Fruit fly (Drosophila melanogaster) whole organism, embryonic: Measurements from ENCODE around the gene CG32767.

ENCODE experiments used
- Ada2b ChIP-seq: fragments of 200-800 bp; sonication (Bioruptor generic); IDR thresholded peaks from 2 replicates; pipeline ENCODE4 v1.3.6; 2022; ENCODE audit warnings: missing biosample characterization, missing genetic modification characterization
- CG10431 ChIP-seq: fragments of 200-800 bp; sonication (Bioruptor generic); optimal IDR thresholded peaks from 3 replicates; lab custom pipeline; 2018; ENCODE audit warnings: missing biosample characterization, mild to moderate bottlenecking, missing genetic modification characterization
- CG10462 ChIP-seq: fragments of 200-800 bp; sonication (Bioruptor generic); optimal IDR thresholded peaks from 2 replicates; lab custom pipeline; 2016; ENCODE audit warnings: missing biosample characterization, missing genetic modification characterization
- CG15479 ChIP-seq: fragments of 200-800 bp; sonication (Bioruptor generic); optimal IDR thresholded peaks from 3 replicates; lab custom pipeline; 2019; ENCODE audit warnings: missing biosample characterization, mild to moderate bottlenecking, missing genetic modification characterization, moderate library complexity
- CG17186 ChIP-seq: fragments of 200-800 bp; sonication (Bioruptor generic); optimal IDR thresholded peaks from 3 replicates; lab custom pipeline; 2017; ENCODE audit warnings: missing biosample characterization, missing genetic modification reagents, missing genetic modification characterization
- CG2199 ChIP-seq: fragments of 200-800 bp; sonication (Bioruptor generic); IDR thresholded peaks from 3 replicates; pipeline ENCODE4 v1.3.6; 2022; ENCODE audit warnings: missing biosample characterization, missing genetic modification characterization
- CG2202 ChIP-seq: fragments of 200-800 bp; sonication (Bioruptor generic); optimal IDR thresholded peaks from 2 replicates; lab custom pipeline; 2018; ENCODE audit warnings: missing biosample characterization, mild to moderate bottlenecking, missing genetic modification characterization
- CG2678 ChIP-seq: fragments of 200-800 bp; sonication (Bioruptor generic); optimal IDR thresholded peaks from 3 replicates; lab custom pipeline; 2019; ENCODE audit warnings: missing biosample characterization, mild to moderate bottlenecking, missing genetic modification characterization, moderate library complexity
- CG31388 ChIP-seq: fragments of 200-800 bp; sonication (Bioruptor generic); optimal IDR thresholded peaks from 2 replicates; lab custom pipeline; 2016; ENCODE audit warnings: missing biosample characterization, missing genetic modification characterization
- CG31441 ChIP-seq: fragments of 200-800 bp; sonication (Bioruptor generic); IDR thresholded peaks from 2 replicates; pipeline ENCODE4 v1.3.6; 2022; ENCODE audit warnings: missing biosample characterization, missing genetic modification characterization
- CG34224 ChIP-seq: fragments of 200-800 bp; sonication (Bioruptor generic); IDR thresholded peaks from 3 replicates; pipeline ENCODE4 v1.3.6; 2022; ENCODE audit warnings: missing biosample characterization, missing genetic modification characterization; ENCODE audit not compliant: partially characterized antibody
- CG4404 ChIP-seq: fragments of 200-800 bp; sonication (Bioruptor generic); IDR thresholded peaks from 2 replicates; pipeline ENCODE4 v1.3.6; 2022; ENCODE audit warnings: missing biosample characterization, missing genetic modification characterization
- CG6175 ChIP-seq: fragments of 200-800 bp; sonication (Bioruptor generic); IDR thresholded peaks from 3 replicates; pipeline ENCODE4 v1.3.6; 2022; ENCODE audit warnings: missing biosample characterization, missing genetic modification characterization
- CG6683 ChIP-seq: fragments of 200-800 bp; sonication (Bioruptor generic); optimal IDR thresholded peaks from 2 replicates; lab custom pipeline; 2017; ENCODE audit warnings: missing biosample characterization, mild to moderate bottlenecking, missing genetic modification characterization, missing genetic modification reagents
- CG7963 ChIP-seq: fragments of 200-800 bp; sonication (Bioruptor generic); IDR thresholded peaks from 3 replicates; pipeline ENCODE4 v1.3.6; 2022; ENCODE audit warnings: missing biosample characterization, missing genetic modification characterization; ENCODE audit not compliant: partially characterized antibody
- CG9932 ChIP-seq: fragments of 200-800 bp; sonication (Bioruptor generic); IDR thresholded peaks from 2 replicates; pipeline ENCODE4 v1.3.6; 2022; ENCODE audit warnings: missing biosample characterization, missing genetic modification characterization
- Chrac-16 ChIP-seq: fragments of 200-800 bp; sonication (Bioruptor generic); optimal IDR thresholded peaks from 3 replicates; lab custom pipeline; 2016; ENCODE audit warnings: missing biosample characterization, missing genetic modification characterization
- CrebB ChIP-seq: fragments of 200-800 bp; sonication (Bioruptor generic); optimal IDR thresholded peaks from 3 replicates; lab custom pipeline; 2018; ENCODE audit warnings: missing biosample characterization, mild to moderate bottlenecking, missing genetic modification characterization
- E2f2 ChIP-seq: fragments of 200-800 bp; sonication (Bioruptor generic); IDR thresholded peaks from 2 replicates; pipeline ENCODE4 v1.3.6; 2022; ENCODE audit warnings: missing biosample characterization, missing genetic modification characterization
- HHEX ChIP-seq: fragments of 200-800 bp; sonication (Bioruptor generic); optimal IDR thresholded peaks from 3 replicates; lab custom pipeline; 2017; ENCODE audit warnings: missing biosample characterization, mild to moderate bottlenecking, missing genetic modification characterization, missing genetic modification reagents
- Hey ChIP-seq: fragments of 200-800 bp; sonication (Bioruptor generic); optimal IDR thresholded peaks from 3 replicates; lab custom pipeline; 2018; ENCODE audit warnings: missing biosample characterization, mild to moderate bottlenecking, missing genetic modification characterization
- Mad ChIP-seq: fragments of 200-800 bp; sonication (Bioruptor generic); optimal IDR thresholded peaks from 2 replicates; lab custom pipeline; 2016; ENCODE audit warnings: missing biosample characterization, missing genetic modification characterization
- Vsx1 ChIP-seq: fragments of 200-800 bp; sonication (Bioruptor generic); optimal IDR thresholded peaks from 2 replicates; lab custom pipeline; 2017; ENCODE audit warnings: missing biosample characterization, mild to moderate bottlenecking, missing genetic modification characterization, missing genetic modification reagents
- ab ChIP-seq: fragments of 200-800 bp; sonication (Bioruptor generic); optimal IDR thresholded peaks from 2 replicates; lab custom pipeline; 2016; ENCODE audit warnings: missing biosample characterization, missing genetic modification characterization
- bsh ChIP-seq, 2 experiments: fragments of 200-800 bp; sonication (Bioruptor generic); optimal IDR thresholded peaks; 2 replicates each; lab custom pipeline; 2017 to 2018; ENCODE audit warnings: mild to moderate bottlenecking in 2 of 2, missing biosample characterization in 2 of 2, missing genetic modification characterization in 2 of 2, moderate library complexity in 1 of 2
- cg ChIP-seq: fragments of 200-800 bp; sonication (Bioruptor generic); optimal IDR thresholded peaks from 3 replicates; lab custom pipeline; 2019; ENCODE audit warnings: missing biosample characterization, mild to moderate bottlenecking, missing genetic modification characterization, moderate library complexity
- crc ChIP-seq: fragments of 200-800 bp; sonication (Bioruptor generic); optimal IDR thresholded peaks from 2 replicates; lab custom pipeline; 2016; ENCODE audit warnings: missing biosample characterization, missing genetic modification characterization
- dati ChIP-seq: fragments of 200-800 bp; sonication (Bioruptor generic); IDR thresholded peaks from 2 replicates; pipeline ENCODE4 v1.3.6; 2022; ENCODE audit warnings: missing biosample characterization, missing genetic modification characterization
- dimm ChIP-seq: fragments of 200-800 bp; sonication (Bioruptor generic); IDR thresholded peaks from 2 replicates; pipeline ENCODE4 v1.3.6; 2022; ENCODE audit warnings: missing biosample characterization, missing genetic modification characterization
- disco-r ChIP-seq: fragments of 200-800 bp; sonication (Bioruptor generic); optimal IDR thresholded peaks from 2 replicates; lab custom pipeline; 2016; ENCODE audit warnings: missing biosample characterization, missing genetic modification characterization
- dm ChIP-seq: fragments of 200-800 bp; sonication (Bioruptor generic); optimal IDR thresholded peaks from 3 replicates; lab custom pipeline; 2016; ENCODE audit warnings: missing biosample characterization, missing genetic modification characterization
- esg ChIP-seq: fragments of 200-800 bp; sonication (Bioruptor generic); conservative IDR thresholded peaks from 2 replicates; pipeline ENCODE4 v1.3.6; 2022; ENCODE audit warnings: missing biosample characterization, missing genetic modification characterization
- fd3F ChIP-seq: fragments of 200-800 bp; sonication (Bioruptor generic); optimal IDR thresholded peaks from 2 replicates; lab custom pipeline; 2018; ENCODE audit warnings: missing biosample characterization, mild to moderate bottlenecking, missing genetic modification characterization, moderate library complexity
- fd64A ChIP-seq: fragments of 200-800 bp; sonication (Bioruptor generic); optimal IDR thresholded peaks from 3 replicates; lab custom pipeline; 2018; ENCODE audit warnings: missing biosample characterization, mild to moderate bottlenecking, missing genetic modification characterization
- fru ChIP-seq: fragments of >200 bp; optimal IDR thresholded peaks from 2 replicates; lab custom pipeline; 2017
- grn ChIP-seq: fragments of 200-800 bp; sonication (Bioruptor generic); optimal IDR thresholded peaks from 3 replicates; lab custom pipeline; 2017; ENCODE audit warnings: missing biosample characterization, missing genetic modification characterization
- gsb ChIP-seq: fragments of 200-800 bp; sonication (Bioruptor generic); IDR thresholded peaks from 2 replicates; pipeline ENCODE4 v1.3.6; 2022; ENCODE audit warnings: missing biosample characterization, missing genetic modification characterization
- h ChIP-seq: fragments of >200 bp; optimal IDR thresholded peaks from 2 replicates; lab custom pipeline; 2017
- jumu ChIP-seq: fragments of 200-800 bp; sonication (Bioruptor generic); optimal IDR thresholded peaks from 3 replicates; lab custom pipeline; 2016; ENCODE audit warnings: missing biosample characterization, missing genetic modification characterization
- kay ChIP-seq: fragments of 200-800 bp; sonication (Bioruptor generic); optimal IDR thresholded peaks from 2 replicates; lab custom pipeline; 2016; ENCODE audit warnings: missing biosample characterization, missing genetic modification characterization
- nmo ChIP-seq: fragments of 200-800 bp; sonication (Bioruptor generic); optimal IDR thresholded peaks from 2 replicates; lab custom pipeline; 2018; ENCODE audit warnings: missing biosample characterization, mild to moderate bottlenecking, missing genetic modification characterization, moderate library complexity
- pan ChIP-seq, 4 experiments: fragments of >200 bp in 3 of 4; fragments of 200-800 bp in 1 of 4; sonication (Bioruptor generic) in 1 of 4; optimal IDR thresholded peaks in 3 of 4; IDR thresholded peaks in 1 of 4; 2 replicates each; pipeline versions ENCODE4 v1.3.6 to Lab custom; 2017 to 2022; ENCODE audit warnings: missing biosample characterization in 2 of 4, missing genetic modification characterization in 2 of 4, mixed read lengths in 1 of 4
- pho ChIP-seq: fragments of 200-800 bp; sonication (Bioruptor generic); optimal IDR thresholded peaks from 2 replicates; lab custom pipeline; 2016; ENCODE audit warnings: missing biosample characterization, missing genetic modification characterization
- rib ChIP-seq: fragments of 200-800 bp; sonication (Bioruptor generic); IDR thresholded peaks from 2 replicates; pipeline ENCODE4 v1.3.6; 2022; ENCODE audit warnings: missing biosample characterization, missing genetic modification characterization
- sd ChIP-seq: fragments of 200-800 bp; sonication (Bioruptor generic); optimal IDR thresholded peaks from 3 replicates; lab custom pipeline; 2018; ENCODE audit warnings: missing biosample characterization, mild to moderate bottlenecking, missing genetic modification characterization, moderate library complexity
- toy ChIP-seq: fragments of 200-800 bp; sonication (Bioruptor generic); IDR thresholded peaks from 2 replicates; pipeline ENCODE4 v1.3.6; 2022; ENCODE audit warnings: missing biosample characterization, missing genetic modification characterization
- trem ChIP-seq: fragments of 200-800 bp; optimal IDR thresholded peaks from 3 replicates; lab custom pipeline; 2019; ENCODE audit warnings: missing biosample characterization, mild to moderate bottlenecking, missing genetic modification characterization, moderate library complexity
- tx ChIP-seq: fragments of 200-800 bp; sonication (Bioruptor generic); optimal IDR thresholded peaks from 2 replicates; lab custom pipeline; 2016; ENCODE audit warnings: missing biosample characterization, missing genetic modification characterization
- zen ChIP-seq: fragments of 200-800 bp; sonication (Bioruptor generic); optimal IDR thresholded peaks from 3 replicates; lab custom pipeline; 2018; ENCODE audit warnings: missing biosample characterization, mild to moderate bottlenecking, missing genetic modification characterization, moderate library complexity

CG32767 gene

DNA sequence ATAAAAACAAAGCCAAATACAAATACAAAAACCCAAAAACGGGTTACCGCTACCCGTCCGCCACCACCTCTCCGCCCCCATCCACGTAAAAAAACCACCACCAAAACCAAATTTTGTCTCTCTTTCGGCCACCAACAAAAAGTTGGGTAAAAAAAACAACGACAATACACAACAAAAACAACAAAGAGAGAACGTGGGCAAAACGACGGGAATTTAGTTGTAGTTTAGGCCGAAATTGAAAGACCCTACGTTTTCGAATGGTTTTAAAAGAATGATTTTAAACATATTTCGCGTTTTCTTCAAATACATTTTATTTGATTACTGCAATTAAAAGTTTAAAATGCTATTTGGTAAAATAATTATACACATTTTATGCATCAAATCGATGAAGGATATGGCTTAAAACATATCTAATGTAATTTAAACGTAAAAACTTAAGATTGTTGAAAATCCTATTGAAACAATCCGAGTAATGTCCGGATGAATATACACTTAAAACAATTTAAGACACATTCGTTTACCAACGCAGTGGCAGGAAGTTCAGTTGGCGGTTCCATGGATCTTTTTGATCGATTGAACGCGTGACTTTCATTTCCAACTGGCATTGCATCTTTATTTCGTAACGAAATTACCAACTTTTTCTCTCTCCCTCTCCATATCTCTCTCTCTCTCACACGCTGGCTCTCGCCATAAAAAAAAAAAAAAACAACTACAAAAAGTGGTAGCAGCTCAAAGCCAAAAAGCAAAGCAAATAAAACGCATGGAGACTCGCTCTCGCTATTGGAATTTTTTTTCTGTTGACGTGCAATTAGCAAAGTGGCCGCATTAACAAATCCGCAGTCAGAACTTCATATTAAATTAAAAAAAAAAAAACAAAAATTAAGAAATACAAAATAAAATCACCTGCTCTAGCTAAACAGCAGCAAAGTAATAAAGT lies 2.4 kb upstream of the CG32767 start (continued):
- TF ChIP-seq dati (no peak), trem (tag; lab: Kevin White, UChicago) (peak; percentile 12), tx (GFP tag; lab: Kevin White, UChicago) (no peak), rib (GFP tag; lab: Robert Waterston, UW) (no peak), kay (GFP tag; lab: Kevin White, UChicago) (no peak), disco-r (peak; percentile 27), pan (optimal IDR thresholded peaks at IDR 0.05; lab: Kevin White, UChicago) (no peak), pan (GFP tag; optimal IDR thresholded peaks at IDR 0.05 in 1 of 2, IDR thresholded peaks at IDR 0.05 in 1 of 2) (peak in 1 of 2 experiments; percentile 30), CG2202 (tag; lab: Kevin White, UChicago) (no peak), CG15479 (GFP tag; lab: Kevin White, UChicago) (no peak), crc (GFP tag; lab: Kevin White, UChicago) (peak; percentile 47), CrebB (tag; lab: Kevin White, UChicago) (no peak), CG10431 (GFP tag; lab: Kevin White, UChicago) (no peak), Chrac-16 (GFP tag; lab: Kevin White, UChicago) (peak; percentile 57), CG9932 (GFP tag; lab: Robert Waterston, UW) (peak; percentile 44; the same call in 1 of the 2 replicates), esg (GFP tag; lab: Robert Waterston, UW) (peak; percentile 35; the same call in 1 of the 2 replicates), grn (no peak), zen (no peak), CG2199 (GFP tag; lab: Robert Waterston, UW) (0 out of 3 replicates have a peak, but pooled peaks have one; percentile 25), fd64A (GFP tag; lab: Kevin White, UChicago) (no peak), CG6175 (GFP tag; lab: Robert Waterston, UW) (no peak), HHEX (GFP tag; lab: Kevin White, UChicago) (peak; percentile 53), fd3F (GFP tag; lab: Kevin White, UChicago) (peak; percentile 18), dimm (GFP tag; lab: Robert Waterston, UW) (no peak), CG31388 (GFP tag; lab: Kevin White, UChicago) (peak; percentile 5), Ada2b (GFP tag; lab: Robert Waterston, UW) (peak; percentile 15; the same call in 1 of the 2 replicates), sd (tag; lab: Kevin White, UChicago) (peak; percentile 13), dm (GFP tag; lab: Kevin White, UChicago) (no peak), Hey (no peak), CG31441 (GFP tag; lab: Robert Waterston, UW) (peak; percentile 62), CG17186 (no peak), E2f2 (GFP tag; lab: Robert Waterston, UW) (0 out of 2 replicates have a peak, but pooled peaks have one; percentile 15), cg (GFP tag; lab: Kevin White, UChicago) (no peak), toy (GFP tag; lab: Robert Waterston, UW) (no peak), fru (lab: Kevin White, UChicago) (no peak), nmo (peak; percentile 76), pho (GFP tag; lab: Kevin White, UChicago) (peak; percentile 59), bsh (GFP tag; optimal IDR thresholded peaks at IDR 0.05; lab: Kevin White, UChicago) (peak; percentile 46 to 70), CG6683 (GFP tag; lab: Kevin White, UChicago) (peak; percentile 18), gsb (GFP tag; lab: Robert Waterston, UW) (no peak), Mad (GFP tag; lab: Kevin White, UChicago) (no peak), CG7963 (GFP tag; lab: Robert Waterston, UW) (no peak), h (lab: Kevin White, UChicago) (no peak), CG2678 (tag; lab: Kevin White, UChicago) (peak; percentile 80), ab (GFP tag; lab: Kevin White, UChicago) (peak; percentile 15), CG10462 (GFP tag; lab: Kevin White, UChicago) (peak; percentile 38), jumu (GFP tag; lab: Kevin White, UChicago) (no peak), CG4404 (peak; percentile 26; the same call in 1 of the 2 replicates), Vsx1 (no peak), CG34224 (GFP tag; lab: Robert Waterston, UW) (no peak)
